Worm (Caenorhabditis elegans) whole organism, dauer: ENCODE results near the gene txt-14.

Source experiments
- unc-62 ChIP-seq: sonication (generic microtip); optimal IDR thresholded peaks from 2 replicates; lab custom pipeline; 2017; ENCODE audit warnings: missing biosample characterization, missing genetic modification reagents, missing genetic modification characterization

txt-14 gene

ce11 chrV:18581393-18582113 lies 905 bp upstream of the txt-14 start:
- TF ChIP-seq unc-62 (GFP tag; lab: Kevin White, UChicago): no peak

- TF ChIP-seq unc-62 (GFP tag; lab: Kevin White, UChicago): no peak
Measured at ce11 chrV:18585102-18585501, 2.6 kb downstream of the txt-14 start.

- TF ChIP-seq unc-62 (GFP tag; lab: Kevin White, UChicago): no peak
Measured at ce11 chrV:18586954-18587353, 4.5 kb downstream of the txt-14 start.

- TF ChIP-seq unc-62 (GFP tag; lab: Kevin White, UChicago): no peak
Measured at ce11 chrV:18587936-18588335, 5.5 kb downstream of the txt-14 start.

- no peak for TF ChIP-seq unc-62 (GFP tag; lab: Kevin White, UChicago)
Measured at ce11 chrV:18589585-18589984, 7.1 kb downstream of the txt-14 start.

- TF ChIP-seq unc-62 (GFP tag; lab: Kevin White, UChicago): no peak
Measured at ce11 chrV:18592448-18592847, 10.0 kb downstream of the txt-14 start, which contains the start of gene grdn-1. Gene grdn-1, plus strand, starts transcription at chrV:18592748.

- TF ChIP-seq unc-62 (GFP tag; lab: Kevin White, UChicago): no peak
Measured at ce11 chrV:18596240-18596639, 13.8 kb downstream of the txt-14 start.

ce11 chrV:18597779-18598178 lies 15.3 kb downstream of the txt-14 start:
- no peak for TF ChIP-seq unc-62 (GFP tag; lab: Kevin White, UChicago)

- no peak for TF ChIP-seq unc-62 (GFP tag; lab: Kevin White, UChicago)
Measured at ce11 chrV:18605510-18605909, 23.1 kb downstream of the txt-14 start.

ce11 chrV:18613164-18613563 lies 30.7 kb downstream of the txt-14 start:
- no peak for TF ChIP-seq unc-62 (GFP tag; lab: Kevin White, UChicago)

ce11 chrV:18614498-18614897 lies 32.0 kb downstream of the txt-14 start:
- no peak for TF ChIP-seq unc-62 (GFP tag; lab: Kevin White, UChicago)

- TF ChIP-seq unc-62 (GFP tag; lab: Kevin White, UChicago): no peak
Measured at ce11 chrV:18616287-18616686, 33.8 kb downstream of the txt-14 start, which contains the start of gene nhr-70. Gene nhr-70, plus strand, starts transcription at chrV:18616587.

- no peak for TF ChIP-seq unc-62 (GFP tag; lab: Kevin White, UChicago)
Measured at ce11 chrV:18622462-18622861, 40.0 kb downstream of the txt-14 start, which contains the start of gene Y69H2.1. Gene Y69H2.1, minus strand, starts transcription at chrV:18622562.

ce11 chrV:18626764-18627163 lies 44.3 kb downstream of the txt-14 start, which contains the start of gene Y69H2.15:
Gene Y69H2.15, minus strand, starts transcription at chrV:18626864.
- TF ChIP-seq unc-62 (GFP tag; lab: Kevin White, UChicago): no peak

ce11 chrV:18627445-18627844 lies 45.0 kb downstream of the txt-14 start:
- no peak for TF ChIP-seq unc-62 (GFP tag; lab: Kevin White, UChicago)

- no peak for TF ChIP-seq unc-62 (GFP tag; lab: Kevin White, UChicago)
Measured at ce11 chrV:18628907-18629306, 46.4 kb downstream of the txt-14 start.

ce11 chrV:18631966-18632531 lies 49.6 kb downstream of the txt-14 start:
- TF ChIP-seq unc-62 (GFP tag; lab: Kevin White, UChicago): no peak
